Worm (Caenorhabditis elegans) whole organism, early embryonic: ENCODE measurements around the gene K10G4.5.

ENCODE experiments used
- F13C5.2 ChIP-seq: sonication (generic microtip); optimal IDR thresholded peaks from 2 replicates; lab custom pipeline; 2017; ENCODE audit warnings: mild to moderate bottlenecking, missing genetic modification characterization, inconsistent platforms, missing compliant biosample characterization
- ama-1 ChIP-seq: fragments of 150-350 bp; optimal IDR thresholded peaks from 2 replicates; lab custom pipeline; 2014
- ceh-13 ChIP-seq: fragments of 200-800 bp; sonication (Bioruptor generic); optimal IDR thresholded peaks from 2 replicates; lab custom pipeline; 2018; ENCODE audit warnings: mild to moderate bottlenecking, missing genetic modification characterization, missing compliant biosample characterization
- scrt-1 ChIP-seq: fragments of 200-800 bp; sonication (Bioruptor generic); IDR thresholded peaks from 2 replicates; pipeline ENCODE4 v1.3.6; 2022; ENCODE audit warnings: missing genetic modification characterization, missing compliant biosample characterization
- tra-4 ChIP-seq: sonication (generic microtip); optimal IDR thresholded peaks from 2 replicates; lab custom pipeline; 2017; ENCODE audit warnings: missing genetic modification characterization, missing compliant biosample characterization

DNA sequence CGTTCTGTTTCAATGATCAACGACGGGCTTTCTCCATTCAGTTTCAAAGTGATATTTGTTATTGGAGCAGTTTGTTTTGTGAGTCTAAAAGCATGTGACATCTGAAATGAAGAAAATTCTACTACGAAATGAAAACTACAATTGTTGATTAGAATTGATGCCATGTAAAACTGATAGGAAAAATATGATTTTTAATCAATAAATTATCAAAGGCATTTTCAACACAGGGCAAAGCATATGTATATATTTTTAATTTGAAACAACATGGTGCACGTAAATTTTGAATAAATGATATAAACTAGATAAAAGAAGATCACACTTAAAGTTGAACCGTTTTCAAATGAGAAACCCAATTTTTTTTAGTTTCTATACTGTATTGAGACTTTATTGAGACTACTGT, at the start of gene K10G4.5:
- TF ChIP-seq ceh-13 (GFP tag; lab: Kevin White, UChicago) (no peak), F13C5.2 (no peak), ama-1 (lab: Kevin White, UChicago) (no peak), scrt-1 (GFP tag; lab: Robert Waterston, UW) (no peak), tra-4 (tag; lab: Kevin White, UChicago) (no peak)
